Fruit fly (Drosophila melanogaster): Measurements from ENCODE around the gene CG9132.

CG9132 gene

DNA sequence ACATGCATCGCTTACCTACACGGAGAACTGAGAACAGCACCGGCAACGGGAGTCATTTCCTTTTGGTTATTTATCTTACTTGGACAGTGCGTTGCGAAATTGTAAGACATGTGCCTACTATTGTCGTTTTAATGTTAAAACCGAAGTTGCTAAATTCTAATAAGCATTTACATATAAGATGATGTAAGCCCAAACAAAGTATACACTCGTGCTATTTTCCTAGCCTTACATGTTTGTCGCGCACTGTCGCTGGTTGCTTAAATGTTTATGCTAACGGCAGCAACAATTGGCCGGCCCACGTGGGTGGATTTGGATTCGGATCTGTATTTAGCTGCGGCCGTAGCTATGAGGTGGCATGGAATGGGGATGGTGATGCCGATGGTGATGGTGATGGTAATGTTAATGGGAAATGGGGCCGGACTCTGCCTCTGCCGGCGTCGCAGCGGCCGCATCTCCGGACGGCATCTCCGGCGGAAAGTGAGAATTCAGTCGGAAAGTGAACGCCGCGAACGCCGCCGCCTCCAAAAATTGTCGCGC is 10.8 kb upstream of the CG9132 start, which contains the start of gene CG4829:
TSS of gene CG4829 (plus strand) at position 487 of the 537 bp plus-strand sequence.
- peak; percentile 41 for TF ChIP-seq Hr4 (GFP tag; optimal IDR thresholded peaks at IDR 0.05)
- peak; percentile 18 for TF ChIP-seq Sox15 (GFP tag; optimal IDR thresholded peaks at IDR 0.05)
- peak; percentile 50 for TF ChIP-seq pdm3 (GFP tag; optimal IDR thresholded peaks at IDR 0.05)
- TF ChIP-seq CG6276 (GFP tag; optimal IDR thresholded peaks at IDR 0.05) = no peak
- TF ChIP-seq spab (GFP tag; optimal IDR thresholded peaks at IDR 0.05) = no peak
- peak; percentile 42 for TF ChIP-seq lz (GFP tag; optimal IDR thresholded peaks at IDR 0.05)
- peak; percentile 65 for TF ChIP-seq svp (GFP tag)
- peak; percentile 5 for TF ChIP-seq CG11762 (GFP tag; optimal IDR thresholded peaks at IDR 0.05; ENCODE audit: insufficient read depth)
- no peak for TF ChIP-seq CG8119 (GFP tag; IDR thresholded peaks at IDR 0.05)
- TF ChIP-seq Eip75B (GFP tag; optimal IDR thresholded peaks at IDR 0.05) = no peak
- TF ChIP-seq CG3032 (tag; optimal IDR thresholded peaks at IDR 0.05) = peak; percentile 21
- TF ChIP-seq CG16779 (tag; optimal IDR thresholded peaks at IDR 0.05) = no peak
- peak; percentile 19 for TF ChIP-seq CG8319 (GFP tag; optimal IDR thresholded peaks at IDR 0.05)
- TF ChIP-seq CG6808 (GFP tag; optimal IDR thresholded peaks at IDR 0.05) = no peak
- peak; percentile 31 for TF ChIP-seq CG8632 (GFP tag; optimal IDR thresholded peaks at IDR 0.05)
- peak; percentile 14 for TF ChIP-seq dsx (GFP tag; optimal IDR thresholded peaks at IDR 0.05; ENCODE audit: poor library complexity, severe bottlenecking)
- TF ChIP-seq eg (GFP tag; IDR thresholded peaks at IDR 0.05) = peak; percentile 79
- TF ChIP-seq Sox102F (GFP tag; optimal IDR thresholded peaks at IDR 0.05) = peak; percentile 26
- no peak for TF ChIP-seq dac (GFP tag; optimal IDR thresholded peaks at IDR 0.05)
- peak; percentile 23 for TF ChIP-seq Met (GFP tag; optimal IDR thresholded peaks at IDR 0.05)
- peak; percentile 63 for TF ChIP-seq cyc (GFP tag; optimal IDR thresholded peaks at IDR 0.05)
- TF ChIP-seq vri (GFP tag; optimal IDR thresholded peaks at IDR 0.05) = no peak
- TF ChIP-seq CG3919 (GFP tag; optimal IDR thresholded peaks at IDR 0.05) = peak; percentile 65
- TF ChIP-seq CG10631 (GFP tag; optimal IDR thresholded peaks at IDR 0.05) = peak; percentile 38
- TF ChIP-seq CG10669 (GFP tag; optimal IDR thresholded peaks at IDR 0.05) = peak; percentile 55
- TF ChIP-seq Lpt (GFP tag; optimal IDR thresholded peaks at IDR 0.05) = no peak
- no peak for TF ChIP-seq Blimp-1 (GFP tag; optimal IDR thresholded peaks at IDR 0.05)
- TF ChIP-seq ss (GFP tag; optimal IDR thresholded peaks at IDR 0.05) = no peak
- no peak for TF ChIP-seq CG4318 (GFP tag; optimal IDR thresholded peaks at IDR 0.05)
- peak; percentile 35 for TF ChIP-seq achi (GFP tag; optimal IDR thresholded peaks at IDR 0.05)
- peak; percentile 77 for TF ChIP-seq CG6163 (GFP tag; IDR thresholded peaks at IDR 0.05)
- TF ChIP-seq CG34406 (GFP tag; optimal IDR thresholded peaks at IDR 0.05) = peak; percentile 29
- TF ChIP-seq CG1621 (tag; optimal IDR thresholded peaks at IDR 0.05) = peak; percentile 19
- no peak for TF ChIP-seq CG9139 (GFP tag; optimal IDR thresholded peaks at IDR 0.05)
- peak; percentile 3 for TF ChIP-seq Ets21C (GFP tag; optimal IDR thresholded peaks at IDR 0.05)
- TF ChIP-seq net (GFP tag; optimal IDR thresholded peaks at IDR 0.05) = peak; percentile 18
- TF ChIP-seq OdsH (GFP tag; optimal IDR thresholded peaks at IDR 0.05) = peak; percentile 48
- peak; percentile 23 for TF ChIP-seq Sox14 (GFP tag; optimal IDR thresholded peaks at IDR 0.05)
- TF ChIP-seq esn (GFP tag; optimal IDR thresholded peaks at IDR 0.05) = peak; percentile 45
- TF ChIP-seq Hr38 (GFP tag; optimal IDR thresholded peaks at IDR 0.05) = no peak
- TF ChIP-seq Smox (GFP tag; optimal IDR thresholded peaks at IDR 0.05) = no peak
- TF ChIP-seq CG11294 (GFP tag; IDR thresholded peaks at IDR 0.05) = no peak
- peak; percentile 43 for TF ChIP-seq CG11902 (GFP tag; optimal IDR thresholded peaks at IDR 0.05)
- no peak for TF ChIP-seq fd59A (GFP tag; optimal IDR thresholded peaks at IDR 0.05)
- no peak for TF ChIP-seq salr (GFP tag; optimal IDR thresholded peaks at IDR 0.05)
- peak; percentile 45 for TF ChIP-seq Ets96B (tag; optimal IDR thresholded peaks at IDR 0.05)
- TF ChIP-seq Hr39 (GFP tag; optimal IDR thresholded peaks at IDR 0.05) = peak; percentile 53
- no peak for TF ChIP-seq fd85E (GFP tag; optimal IDR thresholded peaks at IDR 0.05)
- TF ChIP-seq CG6792 (GFP tag; optimal IDR thresholded peaks at IDR 0.05) = peak; percentile 25
- no peak for TF ChIP-seq Eip93F (GFP tag; optimal IDR thresholded peaks at IDR 0.05)
- peak; percentile 36 for TF ChIP-seq acj6 (GFP tag; optimal IDR thresholded peaks at IDR 0.05)
- no peak for TF ChIP-seq CG6854 (GFP tag; optimal IDR thresholded peaks at IDR 0.05)

Measured in whole organism, prepupa.